Fruit fly (Drosophila melanogaster): ENCODE results near the gene CG2663.

CG2663 gene

DNA sequence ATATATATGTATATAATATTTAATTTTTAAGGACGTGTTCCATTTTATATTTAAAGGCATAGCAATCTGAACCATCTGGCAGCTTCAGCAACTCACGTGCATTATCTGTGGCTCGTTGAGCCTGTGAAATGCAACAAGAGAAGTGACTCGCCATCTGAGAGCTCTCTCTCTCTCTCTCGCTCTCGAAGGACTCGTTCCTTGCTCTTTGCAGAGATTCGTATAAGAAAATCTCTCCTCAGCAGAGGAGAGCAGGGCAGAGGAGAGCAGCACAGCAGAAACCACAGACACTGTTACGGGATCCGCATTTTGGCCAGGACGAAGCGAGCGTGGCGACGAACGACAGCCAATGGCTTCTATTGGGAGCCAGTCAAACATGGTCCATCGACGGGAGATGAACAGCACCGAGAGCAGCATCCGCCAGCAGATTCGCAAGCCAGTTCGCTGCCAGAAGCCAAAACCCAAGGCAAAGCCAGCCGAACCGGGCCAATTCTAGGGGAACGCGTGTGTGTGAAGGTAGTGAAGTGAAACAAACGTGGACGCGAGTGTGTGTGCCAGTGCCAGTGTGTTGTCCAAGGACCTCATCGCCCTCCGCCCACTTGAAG, 10.3 kb upstream of the CG2663 start, which contains the start of gene CG14669:
Gene CG14669, plus strand, starts transcription at position 381 of the 602 bp plus-strand sequence.
- TF ChIP-seq toe (GFP tag; optimal IDR thresholded peaks at IDR 0.05): no peak
- no peak for TF ChIP-seq ovo (GFP tag; optimal IDR thresholded peaks at IDR 0.05)

DNA sequence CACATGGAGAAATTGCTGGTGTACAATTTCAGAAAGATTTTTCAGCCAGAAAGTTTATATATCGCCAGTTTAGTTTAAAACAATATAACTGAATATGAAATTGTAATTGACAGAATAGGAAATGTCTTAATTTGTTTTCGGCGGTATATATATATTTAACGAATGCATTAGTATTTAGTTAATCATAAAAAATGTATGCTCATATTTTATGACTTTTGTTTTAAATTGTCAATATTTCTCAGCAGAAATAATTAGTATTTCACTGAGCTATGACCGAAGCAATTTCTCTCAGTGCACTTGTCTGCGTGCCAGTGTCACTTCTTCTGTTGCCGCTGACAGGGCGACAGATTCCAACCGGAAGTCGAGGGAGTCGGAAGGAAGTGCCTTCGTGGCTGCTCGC, 9.1 kb upstream of the CG2663 start:
- no peak for TF ChIP-seq CG14711 (tag; optimal IDR thresholded peaks at IDR 0.05)
- no peak for TF ChIP-seq Hr96 (GFP tag; optimal IDR thresholded peaks at IDR 0.05)
- peak; percentile 7 for TF ChIP-seq CG5204 (GFP tag; optimal IDR thresholded peaks at IDR 0.05)
- TF ChIP-seq CG7045 (GFP tag; optimal IDR thresholded peaks at IDR 0.05): peak; percentile 13
- TF ChIP-seq bab1 (GFP tag; optimal IDR thresholded peaks at IDR 0.05): no peak
- no peak for TF ChIP-seq Mnt (GFP tag; optimal IDR thresholded peaks at IDR 0.05)
- TF ChIP-seq ovo (GFP tag; optimal IDR thresholded peaks at IDR 0.05): no peak
- TF ChIP-seq CG33017 (tag; optimal IDR thresholded peaks at IDR 0.05): no peak

DNA sequence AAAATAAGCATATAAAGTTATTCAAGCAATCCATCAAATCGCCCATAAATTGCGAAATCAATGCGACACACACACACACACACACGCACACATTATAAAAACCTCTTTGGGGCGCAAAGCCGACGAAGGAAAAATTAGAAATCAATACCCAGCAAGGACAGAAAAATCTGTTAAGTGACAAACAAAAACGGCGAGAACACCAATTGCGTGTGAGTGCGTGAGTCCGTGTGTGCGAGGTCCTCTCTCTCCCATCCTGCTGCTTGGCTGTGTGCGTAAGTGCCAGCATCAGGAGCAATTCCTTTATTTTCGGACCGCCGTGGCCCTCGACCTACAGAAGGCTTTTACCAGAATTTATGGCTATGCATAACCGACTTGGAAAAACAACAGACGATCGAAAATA, 8.4 kb upstream of the CG2663 start, which contains the start of gene Orco:
Gene Orco, minus strand, starts transcription at position 101 of the 400 bp plus-strand sequence.
- no peak for TF ChIP-seq CG33017 (tag; optimal IDR thresholded peaks at IDR 0.05)
- no peak for TF ChIP-seq cnc (optimal IDR thresholded peaks at IDR 0.05)
- no peak for TF ChIP-seq ovo (GFP tag; optimal IDR thresholded peaks at IDR 0.05)
- no peak for TF ChIP-seq CG14711 (tag; optimal IDR thresholded peaks at IDR 0.05)
- no peak for TF ChIP-seq kay (GFP tag; ENCODE audit: borderline replicate concordance)
- TF ChIP-seq Hr96 (GFP tag; optimal IDR thresholded peaks at IDR 0.05): no peak
- no peak for TF ChIP-seq pad (GFP tag; optimal IDR thresholded peaks at IDR 0.05)

DNA sequence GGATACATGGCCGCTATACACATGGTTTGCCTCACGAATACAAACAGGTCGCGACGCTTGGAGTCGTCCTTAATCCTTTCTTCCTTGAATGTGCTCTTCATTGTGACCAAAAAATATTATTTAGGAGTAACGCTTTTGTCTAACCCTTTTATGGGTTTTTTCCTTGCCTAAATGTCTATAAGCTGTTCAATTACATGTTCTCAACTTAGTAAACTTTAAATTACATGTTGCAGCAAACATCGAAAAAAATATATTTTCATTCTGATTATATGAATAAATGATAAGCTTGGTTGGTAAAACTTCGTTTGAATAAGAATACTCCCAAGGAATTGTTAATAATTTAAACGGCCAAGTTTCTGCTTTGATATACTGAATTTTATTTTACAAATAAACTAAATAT, 4.8 kb downstream of the CG2663 start, which contains the start of gene Or83a:
Gene Or83a, minus strand, starts transcription at position 101 of the 400 bp plus-strand sequence.
- TF ChIP-seq toe (GFP tag; optimal IDR thresholded peaks at IDR 0.05): no peak
- TF ChIP-seq bab1 (GFP tag; optimal IDR thresholded peaks at IDR 0.05): no peak
- no peak for TF ChIP-seq Mnt (GFP tag; optimal IDR thresholded peaks at IDR 0.05)
- no peak for TF ChIP-seq cic (GFP tag; optimal IDR thresholded peaks at IDR 0.05)
- no peak for TF ChIP-seq CG33017 (tag; optimal IDR thresholded peaks at IDR 0.05)
- no peak for TF ChIP-seq CG7045 (GFP tag; optimal IDR thresholded peaks at IDR 0.05)
- TF ChIP-seq CG5204 (GFP tag; optimal IDR thresholded peaks at IDR 0.05): no peak
- TF ChIP-seq Hr96 (GFP tag; optimal IDR thresholded peaks at IDR 0.05): no peak
- no peak for TF ChIP-seq Clk (GFP tag; optimal IDR thresholded peaks at IDR 0.05)
- TF ChIP-seq CG7101 (tag; optimal IDR thresholded peaks at IDR 0.05): no peak
- TF ChIP-seq kay (GFP tag; ENCODE audit: borderline replicate concordance): no peak
- no peak for TF ChIP-seq CG12768 (GFP tag; optimal IDR thresholded peaks at IDR 0.05)
- TF ChIP-seq CG11617 (GFP tag; optimal IDR thresholded peaks at IDR 0.05): no peak
- TF ChIP-seq pad (GFP tag; optimal IDR thresholded peaks at IDR 0.05): no peak
- TF ChIP-seq CG1620 (GFP tag; optimal IDR thresholded peaks at IDR 0.05): no peak
- TF ChIP-seq tj (GFP tag; optimal IDR thresholded peaks at IDR 0.05): no peak
- TF ChIP-seq Crg-1 (GFP tag; optimal IDR thresholded peaks at IDR 0.05): no peak

DNA sequence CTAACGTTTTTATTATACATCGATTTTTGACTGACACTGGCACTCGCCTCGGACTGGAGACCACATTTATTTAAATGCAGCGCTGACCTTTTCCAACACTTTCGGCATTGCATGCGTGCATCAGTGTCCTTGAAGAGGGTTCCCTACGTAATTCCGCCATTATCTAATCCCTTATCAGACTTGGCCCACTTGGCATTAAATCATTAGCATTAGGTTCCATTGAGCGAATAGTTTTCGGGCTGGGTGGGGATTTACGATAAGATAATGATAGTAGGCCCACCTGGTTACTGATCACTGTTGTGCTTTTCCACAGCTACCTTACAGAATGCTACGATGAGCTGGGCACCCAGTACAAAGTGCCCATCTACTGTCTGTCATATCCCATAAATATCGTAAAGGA, 8.7 kb downstream of the CG2663 start:
- TF ChIP-seq CG7101 (tag; optimal IDR thresholded peaks at IDR 0.05) (no peak), CG7045 (GFP tag; optimal IDR thresholded peaks at IDR 0.05) (no peak), cic (GFP tag; optimal IDR thresholded peaks at IDR 0.05) (peak; percentile 63), bab1 (GFP tag; optimal IDR thresholded peaks at IDR 0.05) (no peak), CG33017 (tag; optimal IDR thresholded peaks at IDR 0.05) (no peak), Clk (GFP tag; optimal IDR thresholded peaks at IDR 0.05) (no peak), Crg-1 (GFP tag; optimal IDR thresholded peaks at IDR 0.05) (no peak), tj (GFP tag; optimal IDR thresholded peaks at IDR 0.05) (no peak), cnc (optimal IDR thresholded peaks at IDR 0.05) (no peak)

DNA sequence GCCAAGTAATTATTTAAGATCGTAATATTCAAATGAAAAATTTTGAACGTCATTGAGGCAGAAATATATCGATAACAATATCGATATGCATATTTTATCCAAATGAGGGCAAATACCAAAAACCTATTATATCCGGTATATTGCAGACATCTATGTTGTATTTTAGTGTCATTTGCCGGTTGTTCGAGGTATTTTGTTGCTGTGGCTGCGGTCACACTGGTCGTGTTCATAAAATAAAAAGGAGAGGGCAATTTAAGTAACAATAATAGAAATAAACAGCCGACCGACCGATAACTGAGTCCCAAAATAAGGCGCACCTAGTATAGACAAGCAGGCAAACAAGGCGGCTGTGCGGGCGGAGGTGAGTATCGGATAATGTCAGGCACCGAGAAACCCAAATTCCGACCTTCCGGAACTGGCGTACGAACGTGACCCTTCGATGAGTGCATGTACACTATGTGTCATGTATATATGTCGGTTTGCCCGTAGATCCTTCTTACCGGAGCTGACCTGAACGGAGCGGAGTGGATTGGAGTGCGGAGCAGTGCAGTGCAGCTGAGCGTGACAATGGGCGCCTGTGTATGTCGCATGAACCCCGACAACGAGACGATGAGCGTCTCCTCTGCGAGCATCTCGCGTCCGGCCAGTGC, 10.1 kb downstream of the CG2663 start, which contains the start of gene CG1172:
Gene CG1172, plus strand, starts transcription at position 181 of the 650 bp plus-strand sequence.
- TF ChIP-seq pad (GFP tag; optimal IDR thresholded peaks at IDR 0.05) (peak; percentile 6), CG5204 (GFP tag; optimal IDR thresholded peaks at IDR 0.05) (no peak), kay (GFP tag; ENCODE audit: borderline replicate concordance) (no peak), cnc (optimal IDR thresholded peaks at IDR 0.05) (no peak), cic (GFP tag; optimal IDR thresholded peaks at IDR 0.05) (no peak), CG14711 (tag; optimal IDR thresholded peaks at IDR 0.05) (no peak), bab1 (GFP tag; optimal IDR thresholded peaks at IDR 0.05) (peak; percentile 56), tj (GFP tag; optimal IDR thresholded peaks at IDR 0.05) (no peak)

DNA sequence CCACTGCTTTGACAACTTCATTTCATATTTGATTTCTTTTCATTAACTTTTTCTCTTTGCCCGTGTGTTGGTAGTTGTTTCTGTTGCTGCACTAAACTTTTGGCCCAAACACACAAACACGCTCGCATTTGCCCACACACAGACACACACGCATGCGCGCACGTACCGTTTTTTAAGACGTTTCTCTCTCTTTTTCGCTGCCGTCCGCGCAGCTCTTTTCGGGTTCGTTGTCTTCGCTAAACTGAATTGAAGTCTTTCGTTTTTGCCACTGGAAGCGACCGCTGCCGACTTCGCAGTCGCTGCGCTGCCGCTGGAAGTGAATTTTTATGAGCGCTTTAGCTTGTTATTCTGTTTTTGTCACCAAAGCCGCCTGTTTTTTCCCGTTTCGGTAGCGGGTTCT, 11.3 kb downstream of the CG2663 start, which contains the start of gene kkv:
Gene kkv, minus strand, starts transcription at position 246 of the 400 bp plus-strand sequence.
- TF ChIP-seq CG1620 (GFP tag; optimal IDR thresholded peaks at IDR 0.05) (no peak), CG11617 (GFP tag; optimal IDR thresholded peaks at IDR 0.05) (no peak), CG7101 (tag; optimal IDR thresholded peaks at IDR 0.05) (no peak), CG12768 (GFP tag; optimal IDR thresholded peaks at IDR 0.05) (no peak), toe (GFP tag; optimal IDR thresholded peaks at IDR 0.05) (no peak), ovo (GFP tag; optimal IDR thresholded peaks at IDR 0.05) (no peak), CG14711 (tag; optimal IDR thresholded peaks at IDR 0.05) (no peak), tj (GFP tag; optimal IDR thresholded peaks at IDR 0.05) (no peak), pad (GFP tag; optimal IDR thresholded peaks at IDR 0.05) (no peak), kay (GFP tag; ENCODE audit: borderline replicate concordance) (no peak), CG5204 (GFP tag; optimal IDR thresholded peaks at IDR 0.05) (no peak)

Measured in whole organism, adult.